Worm (Caenorhabditis elegans) whole organism, L1 larva: Measurements from ENCODE around the gene T04A11.4.

Source experiments
- C04F5.9 ChIP-seq: sonication (generic microtip); optimal IDR thresholded peaks from 2 replicates; lab custom pipeline; 2016; ENCODE audit warnings: missing genetic modification characterization, missing compliant biosample characterization
- C16A3.4 ChIP-seq: fragments of 150-350 bp; optimal IDR thresholded peaks from 2 replicates; lab custom pipeline; 2014; ENCODE audit warnings: missing biosample characterization, missing genetic modification characterization
- C34B4.2 ChIP-seq: sonication (generic microtip); optimal IDR thresholded peaks from 2 replicates; lab custom pipeline; 2017; ENCODE audit warnings: mild to moderate bottlenecking, missing genetic modification characterization, missing compliant biosample characterization
- F16B12.6 ChIP-seq: fragments of 150-350 bp; optimal IDR thresholded peaks from 2 replicates; lab custom pipeline; 2014; ENCODE audit warnings: missing biosample characterization, missing genetic modification characterization
- Y116A8C.19 ChIP-seq: sonication (generic microtip); optimal IDR thresholded peaks from 2 replicates; lab custom pipeline; 2016; ENCODE audit warnings: missing compliant biosample characterization, missing genetic modification characterization, borderline replicate concordance
- aha-1 ChIP-seq: fragments of 150-350 bp; optimal IDR thresholded peaks from 2 replicates; lab custom pipeline; 2014; ENCODE audit warnings: missing biosample characterization, missing genetic modification characterization
- aly-2 ChIP-seq: fragments of 150-350 bp; optimal IDR thresholded peaks from 2 replicates; lab custom pipeline; 2014; ENCODE audit warnings: missing biosample characterization, missing genetic modification characterization
- ama-1 ChIP-seq: fragments of 150-350 bp; optimal IDR thresholded peaks from 2 replicates; lab custom pipeline; 2014
- blmp-1 ChIP-seq: fragments of 150-350 bp; optimal IDR thresholded peaks from 2 replicates; lab custom pipeline; 2014; ENCODE audit warnings: missing biosample characterization, missing genetic modification characterization
- ceh-63 ChIP-seq: fragments of 200-800 bp; sonication (Bioruptor generic); optimal IDR thresholded peaks from 2 replicates; lab custom pipeline; 2018; ENCODE audit warnings: mild to moderate bottlenecking, missing genetic modification characterization, missing compliant biosample characterization
- ceh-82 ChIP-seq, 3 experiments: fragments of 150-350 bp in 1 of 3; sonication (generic microtip) in 2 of 3; optimal IDR thresholded peaks; 2 replicates each; lab custom pipeline; 2014 to 2017; ENCODE audit warnings: missing biosample characterization in 3 of 3, missing genetic modification characterization in 3 of 3
- dsc-1 ChIP-seq: sonication (generic microtip); optimal IDR thresholded peaks from 2 replicates; lab custom pipeline; 2016; ENCODE audit warnings: mild to moderate bottlenecking, missing genetic modification characterization, missing compliant biosample characterization
- efl-1 ChIP-seq, 4 experiments: fragments of 150-350 bp; optimal IDR thresholded peaks in 3 of 4; peaks in 1 of 4; 1 replicate in 1 of 4; 2 replicates in 3 of 4; lab custom pipeline; 2014; ENCODE audit warnings: missing biosample characterization in 2 of 4, missing genetic modification characterization in 2 of 4, missing genetic modification reagents in 2 of 4
- egl-13 ChIP-seq: sonication (generic microtip); optimal IDR thresholded peaks from 2 replicates; lab custom pipeline; 2016; ENCODE audit warnings: missing genotype, missing genetic modification reagents, missing genetic modification characterization, missing compliant biosample characterization
- elt-2 ChIP-seq: sonication (generic microtip); optimal IDR thresholded peaks from 2 replicates; lab custom pipeline; 2016; ENCODE audit warnings: missing genetic modification characterization, mild to moderate bottlenecking, inconsistent platforms, missing compliant biosample characterization, missing genetic modification reagents
- fkh-10 ChIP-seq: sonication (generic microtip); optimal IDR thresholded peaks from 2 replicates; lab custom pipeline; 2017; ENCODE audit warnings: missing biosample characterization, missing genetic modification reagents, missing genetic modification characterization
- hpl-2 ChIP-seq: fragments of 150-350 bp; optimal IDR thresholded peaks from 2 replicates; lab custom pipeline; 2014; ENCODE audit warnings: missing biosample characterization, missing genetic modification reagents, missing genetic modification characterization
- isw-1 ChIP-seq: fragments of 200-800 bp; sonication (Bioruptor generic); IDR thresholded peaks from 2 replicates; pipeline ENCODE4 v1.3.6; 2022; ENCODE audit warnings: missing genetic modification characterization, missing compliant biosample characterization
- lin-13 ChIP-seq: fragments of 150-350 bp; optimal IDR thresholded peaks from 2 replicates; lab custom pipeline; 2014; ENCODE audit warnings: missing biosample characterization, missing genetic modification reagents, missing genetic modification characterization
- lin-35 ChIP-seq, 2 experiments: fragments of 150-350 bp; optimal IDR thresholded peaks; 2 replicates each; lab custom pipeline; 2014; ENCODE audit warnings: missing biosample characterization in 2 of 2, missing genetic modification characterization in 2 of 2, missing genetic modification reagents in 2 of 2
- lin-39 ChIP-seq: fragments of 150-350 bp; optimal IDR thresholded peaks from 2 replicates; lab custom pipeline; 2014; ENCODE audit warnings: missing biosample characterization, missing genetic modification reagents, missing genetic modification characterization
- lir-3 ChIP-seq: sonication (generic microtip); optimal IDR thresholded peaks from 2 replicates; lab custom pipeline; 2016; ENCODE audit warnings: mild to moderate bottlenecking, missing genetic modification characterization, moderate library complexity, missing compliant biosample characterization; ENCODE audit not compliant: poor library complexity
- lsy-2 ChIP-seq, 2 experiments: fragments of 150-350 bp; optimal IDR thresholded peaks; 2 replicates each; lab custom pipeline; 2014; ENCODE audit warnings: missing biosample characterization in 2 of 2, missing genetic modification characterization in 2 of 2
- mab-9 ChIP-seq: fragments of 200-800 bp; sonication (Bioruptor generic); IDR thresholded peaks from 2 replicates; pipeline ENCODE4 v1.3.6; 2022; ENCODE audit warnings: missing genetic modification reagents, missing genetic modification characterization, missing compliant biosample characterization
- mdl-1 ChIP-seq, 2 experiments: fragments of 150-350 bp; optimal IDR thresholded peaks; 2 replicates each; lab custom pipeline; 2014 to 2017; ENCODE audit warnings: missing biosample characterization in 2 of 2, missing genetic modification characterization in 2 of 2, inconsistent platforms in 1 of 2
- mef-2 ChIP-seq: fragments of 150-350 bp; optimal IDR thresholded peaks from 2 replicates; lab custom pipeline; 2014; ENCODE audit warnings: missing biosample characterization, missing genetic modification characterization
- mep-1 ChIP-seq: fragments of 150-350 bp; optimal IDR thresholded peaks from 2 replicates; lab custom pipeline; 2014; ENCODE audit warnings: missing biosample characterization, missing genetic modification characterization
- nhr-12 ChIP-seq: sonication (generic microtip); optimal IDR thresholded peaks from 2 replicates; lab custom pipeline; 2017; ENCODE audit warnings: missing biosample characterization, missing genetic modification characterization
- nhr-28 ChIP-seq: fragments of 150-350 bp; optimal IDR thresholded peaks from 2 replicates; lab custom pipeline; 2014; ENCODE audit warnings: missing biosample characterization, missing genetic modification characterization
- nhr-47 ChIP-seq: sonication (generic microtip); optimal IDR thresholded peaks from 2 replicates; lab custom pipeline; 2016; ENCODE audit warnings: mild to moderate bottlenecking, missing genetic modification characterization, moderate library complexity, missing compliant biosample characterization
- nhr-76 ChIP-seq: sonication (generic microtip); optimal IDR thresholded peaks from 2 replicates; lab custom pipeline; 2017; ENCODE audit warnings: missing biosample characterization, missing genetic modification characterization
- pax-3 ChIP-seq: fragments of 200-800 bp; sonication (Bioruptor generic); optimal IDR thresholded peaks from 2 replicates; lab custom pipeline; 2018; ENCODE audit warnings: mild to moderate bottlenecking, missing genetic modification characterization, moderate library complexity, missing compliant biosample characterization
- pqm-1 ChIP-seq: sonication (generic microtip); optimal IDR thresholded peaks from 3 replicates; lab custom pipeline; 2017; ENCODE audit warnings: missing biosample characterization, missing genetic modification characterization
- snu-23 ChIP-seq: sonication (generic microtip); optimal IDR thresholded peaks from 2 replicates; lab custom pipeline; 2016; ENCODE audit warnings: missing genetic modification characterization, missing compliant biosample characterization
- sox-4 ChIP-seq: sonication (generic microtip); optimal IDR thresholded peaks from 2 replicates; lab custom pipeline; 2016; ENCODE audit warnings: missing genetic modification characterization, missing compliant biosample characterization
- sup-37 ChIP-seq: fragments of 200-800 bp; sonication (Bioruptor generic); optimal IDR thresholded peaks from 2 replicates; lab custom pipeline; 2018; ENCODE audit warnings: mild to moderate bottlenecking, missing genetic modification characterization, missing compliant biosample characterization
- tbx-2 ChIP-seq: sonication (generic microtip); optimal IDR thresholded peaks from 2 replicates; lab custom pipeline; 2016; ENCODE audit warnings: missing genetic modification characterization, missing compliant biosample characterization
- tlp-1 ChIP-seq: fragments of 150-350 bp; optimal IDR thresholded peaks from 2 replicates; lab custom pipeline; 2014; ENCODE audit warnings: missing biosample characterization, missing genetic modification characterization
- unc-130 ChIP-seq: fragments of 150-350 bp; optimal IDR thresholded peaks from 2 replicates; lab custom pipeline; 2017; ENCODE audit warnings: missing biosample characterization, missing genetic modification characterization, inconsistent platforms
- unc-62 ChIP-seq: fragments of 150-350 bp; optimal IDR thresholded peaks from 2 replicates; lab custom pipeline; 2014; ENCODE audit warnings: missing biosample characterization, missing genetic modification reagents, missing genetic modification characterization
- unc-86 ChIP-seq: sonication (generic microtip); optimal IDR thresholded peaks from 2 replicates; lab custom pipeline; 2016; ENCODE audit warnings: missing genetic modification characterization, missing compliant biosample characterization
- unc-98 ChIP-seq: fragments of 200-800 bp; sonication (Bioruptor generic); IDR thresholded peaks from 2 replicates; pipeline ENCODE4 v1.3.6; 2022; ENCODE audit warnings: missing genetic modification characterization, missing compliant biosample characterization
- vab-15 ChIP-seq: sonication (generic microtip); optimal IDR thresholded peaks from 2 replicates; lab custom pipeline; 2017; ENCODE audit warnings: missing genotype, mild to moderate bottlenecking, missing genetic modification characterization, missing compliant biosample characterization
- xbp-1 ChIP-seq: sonication (generic microtip); optimal IDR thresholded peaks from 2 replicates; lab custom pipeline; 2016; ENCODE audit warnings: missing genetic modification characterization, missing compliant biosample characterization
- ztf-11 ChIP-seq, 2 experiments: sonication (generic microtip); optimal IDR thresholded peaks; 2 replicates each; lab custom pipeline; 2016 to 2017; ENCODE audit warnings: missing genetic modification characterization in 2 of 2, missing biosample characterization in 1 of 2, missing compliant biosample characterization in 1 of 2
- ztf-4 ChIP-seq: fragments of 150-350 bp; optimal IDR thresholded peaks from 2 replicates; lab custom pipeline; 2014; ENCODE audit warnings: missing biosample characterization, missing genetic modification characterization

The T04A11.4 gene

ce11 chrIV:12445463-12445934, 38.9 kb downstream of the T04A11.4 start, which contains the start of gene C25G4.3:
C25G4.3 (minus strand) TSS chrIV:12445884.
- no peak for TF ChIP-seq F16B12.6 (tag; lab: Kevin White, UChicago)
- TF ChIP-seq vab-15 (tag; lab: Kevin White, UChicago), result no peak
- no peak for TF ChIP-seq mef-2 (tag; lab: Kevin White, UChicago)
- no peak for TF ChIP-seq C34B4.2 (tag; lab: Kevin White, UChicago)
- TF ChIP-seq mab-9, result no peak
- TF ChIP-seq lsy-2 (tag; optimal IDR thresholded peaks at IDR 0.05; lab: Kevin White, UChicago), result no peak
- TF ChIP-seq lir-3, result no peak
- TF ChIP-seq unc-130 (tag; lab: Kevin White, UChicago), result no peak
- no peak for TF ChIP-seq lin-39 (tag; lab: Kevin White, UChicago)
- no peak for TF ChIP-seq C04F5.9
- no peak for TF ChIP-seq sup-37 (GFP tag; lab: Kevin White, UChicago)
- TF ChIP-seq aha-1 (tag; lab: Kevin White, UChicago), result no peak
- TF ChIP-seq ceh-82 (tag; optimal IDR thresholded peaks at IDR 0.05; lab: Kevin White, UChicago), result no peak
- no peak for TF ChIP-seq sox-4
- TF ChIP-seq nhr-12 (tag; lab: Kevin White, UChicago), result no peak
- TF ChIP-seq mep-1, result no peak

ce11 chrIV:12443936-12444335, 40.4 kb downstream of the T04A11.4 start, which contains the start of gene C25G4.2:
C25G4.2 (minus strand) TSS chrIV:12444035.
- TF ChIP-seq nhr-47 (tag; lab: Kevin White, UChicago), result no peak
- no peak for TF ChIP-seq lir-3
- no peak for TF ChIP-seq unc-86 (tag; lab: Kevin White, UChicago)
- TF ChIP-seq, all 84 proteins: peak for 0

ce11 chrIV:12441715-12442114, 42.7 kb downstream of the T04A11.4 start, which contains the start of gene C25G4.17:
C25G4.17 (plus strand) TSS chrIV:12442015.
- TF ChIP-seq aha-1 (tag; lab: Kevin White, UChicago) (no peak), lin-35 (GFP tag; optimal IDR thresholded peaks at IDR 0.05; lab: Kevin White, UChicago) (no peak), fkh-10 (GFP tag; lab: Kevin White, UChicago) (no peak), blmp-1 (tag; lab: Kevin White, UChicago) (no peak), tbx-2 (no peak), lin-13 (GFP tag; lab: Kevin White, UChicago) (no peak), unc-62 (no peak), ama-1 (lab: Kevin White, UChicago) (no peak), ztf-4 (tag; lab: Kevin White, UChicago) (no peak), C16A3.4 (tag; lab: Kevin White, UChicago) (no peak), pax-3 (no peak), pqm-1 (tag; lab: Kevin White, UChicago) (no peak)

ce11 chrIV:12438359-12438758, 46.0 kb downstream of the T04A11.4 start, which contains the start of gene clec-185:
clec-185 (plus strand) TSS chrIV:12438659.
- TF ChIP-seq ceh-63 (GFP tag; lab: Kevin White, UChicago) (no peak), xbp-1 (tag; lab: Kevin White, UChicago) (no peak), efl-1 (optimal IDR thresholded peaks at IDR 0.05; lab: Kevin White, UChicago) (no peak), efl-1 (GFP tag; optimal IDR thresholded peaks at IDR 0.05 in 1 of 2; lab: Kevin White, UChicago) (peak in 1 of 2 experiments; percentile 79)

ce11 chrIV:12435442-12435841, 48.9 kb downstream of the T04A11.4 start, which contains the start of gene irg-4:
irg-4 (plus strand) TSS chrIV:12435833.
- TF ChIP-seq hpl-2 (GFP tag; lab: Kevin White, UChicago), result no peak
- TF ChIP-seq aly-2 (tag; lab: Kevin White, UChicago), result no peak
- peak; percentile 97 for TF ChIP-seq elt-2 (tag; lab: Kevin White, UChicago)
- TF ChIP-seq tlp-1 (tag; lab: Kevin White, UChicago), result peak; percentile 88
- TF ChIP-seq xbp-1 (tag; lab: Kevin White, UChicago), result no peak
- TF ChIP-seq lin-35 (GFP tag; optimal IDR thresholded peaks at IDR 0.05; lab: Kevin White, UChicago), result no peak
- TF ChIP-seq pax-3, result no peak
- TF ChIP-seq mdl-1 (tag; optimal IDR thresholded peaks at IDR 0.05; lab: Kevin White, UChicago), result no peak
- no peak for TF ChIP-seq Y116A8C.19 (tag; lab: Kevin White, UChicago)
- no peak for TF ChIP-seq nhr-28 (tag; lab: Kevin White, UChicago)
- no peak for TF ChIP-seq snu-23 (GFP tag; lab: Kevin White, UChicago)
- TF ChIP-seq dsc-1, result no peak
- no peak for TF ChIP-seq unc-62
- peak; percentile 4 for TF ChIP-seq pqm-1 (tag; lab: Kevin White, UChicago)
- no peak for TF ChIP-seq ztf-11 (tag; optimal IDR thresholded peaks at IDR 0.05; lab: Kevin White, UChicago)
- TF ChIP-seq nhr-76, result no peak
- TF ChIP-seq mep-1, result no peak
- TF ChIP-seq egl-13 (tag; lab: Kevin White, UChicago), result no peak
- no peak for TF ChIP-seq isw-1 (GFP tag; lab: Robert Waterston, UW)
- no peak for TF ChIP-seq unc-98 (GFP tag; lab: Robert Waterston, UW)
- TF ChIP-seq unc-130 (tag; lab: Kevin White, UChicago), result no peak
- TF ChIP-seq aha-1 (tag; lab: Kevin White, UChicago), result no peak
